Worm (Caenorhabditis elegans) whole organism, L4/young adult: Measurements from ENCODE around the gene Y69E1A.8.

ENCODE experiments used
- W03F9.2 ChIP-seq: fragments of 150-350 bp; optimal IDR thresholded peaks from 2 replicates; lab custom pipeline; 2014; ENCODE audit warnings: missing biosample characterization, missing genetic modification characterization
- dao-5 ChIP-seq: sonication (generic microtip); optimal IDR thresholded peaks from 2 replicates; lab custom pipeline; 2016; ENCODE audit warnings: missing genotype, missing genetic modification characterization, moderate library complexity, missing compliant biosample characterization
- him-1 ChIP-seq: sonication (generic microtip); optimal IDR thresholded peaks from 2 replicates; lab custom pipeline; 2016; ENCODE audit warnings: missing genotype, missing genetic modification reagents, missing genetic modification characterization, missing compliant biosample characterization

DNA sequence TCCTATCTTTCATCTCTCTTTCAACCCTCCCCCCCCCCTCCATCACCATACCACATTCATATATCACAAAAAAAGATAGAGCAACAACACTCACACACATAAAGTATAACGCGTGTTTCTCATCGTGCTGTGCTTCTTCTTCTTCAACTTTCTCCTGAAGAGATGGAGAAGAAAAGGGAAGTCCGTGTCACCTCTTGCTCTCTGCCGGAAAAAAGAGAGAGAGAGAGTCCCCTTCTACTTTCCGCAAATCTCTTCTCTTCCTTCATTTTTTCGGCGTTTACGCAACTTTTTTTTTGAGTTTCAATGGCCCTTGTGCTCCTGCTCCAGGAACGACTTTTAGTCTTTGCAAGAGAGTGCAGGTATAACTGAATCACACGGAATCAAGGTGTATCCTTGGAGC, 13.3 kb downstream of the Y69E1A.8 start:
- no peak for TF ChIP-seq him-1 (tag; lab: Kevin White, UChicago)
- no peak for TF ChIP-seq W03F9.2 (tag; lab: Kevin White, UChicago)
- no peak for TF ChIP-seq dao-5 (tag; lab: Kevin White, UChicago)
